Worm (Caenorhabditis elegans): Measurements from ENCODE around the gene F58A6.9.

- TF ChIP-seq tbx-2 (tag; optimal IDR thresholded peaks at IDR 0.05) (no peak), jun-1 (tag; optimal IDR thresholded peaks at IDR 0.05) (no peak), efl-1 (optimal IDR thresholded peaks at IDR 0.05) (no peak), efl-1 (GFP tag; optimal IDR thresholded peaks at IDR 0.05 in 1 of 2) (no peak)
Observed at ce11 chrII:5150829-5151228, 7.8 kb downstream of the F58A6.9 start, which contains the start of gene srb-16.

Measured in whole organism, L1 larva.